Worm (Caenorhabditis elegans) whole organism, L4/young adult: ENCODE measurements around the gene K01A12.3.

Source experiments
- W03F9.2 ChIP-seq: fragments of 150-350 bp; optimal IDR thresholded peaks from 2 replicates; lab custom pipeline; 2014; ENCODE audit warnings: missing biosample characterization, missing genetic modification characterization
- dao-5 ChIP-seq: sonication (generic microtip); optimal IDR thresholded peaks from 2 replicates; lab custom pipeline; 2016; ENCODE audit warnings: missing genotype, missing genetic modification characterization, moderate library complexity, missing compliant biosample characterization
- him-1 ChIP-seq: sonication (generic microtip); optimal IDR thresholded peaks from 2 replicates; lab custom pipeline; 2016; ENCODE audit warnings: missing genotype, missing genetic modification reagents, missing genetic modification characterization, missing compliant biosample characterization

Gene K01A12.3

ce11 chrX:8625090-8625489, at the start of gene K01A12.3:
TSS of gene K01A12.3 (minus strand) at chrX:8625190.
- TF ChIP-seq him-1 (tag; lab: Kevin White, UChicago): no peak
- TF ChIP-seq W03F9.2: no peak
- no peak for TF ChIP-seq dao-5 (tag; lab: Kevin White, UChicago)

- TF ChIP-seq W03F9.2 (peak; percentile 22), dao-5 (tag; lab: Kevin White, UChicago) (no peak)
Measured at ce11 chrX:8674514-8674913, 49.5 kb upstream of the K01A12.3 start.

- TF ChIP-seq W03F9.2 (no peak), dao-5 (tag; lab: Kevin White, UChicago) (no peak), him-1 (tag; lab: Kevin White, UChicago) (no peak)
Measured at ce11 chrX:8672760-8673159, 47.8 kb upstream of the K01A12.3 start, which contains the start of the genes K09E2.2 and K09E2.3. TSS of gene K09E2.2 (plus strand) at chrX:8673060. TSS of gene K09E2.3 (plus strand) at chrX:8673084.

ce11 chrX:8662452-8662851, 37.5 kb upstream of the K01A12.3 start:
- TF ChIP-seq dao-5 (tag; lab: Kevin White, UChicago) (no peak), W03F9.2 (no peak), him-1 (tag; lab: Kevin White, UChicago) (no peak)

ce11 chrX:8660909-8661308, 35.9 kb upstream of the K01A12.3 start:
- TF ChIP-seq dao-5 (tag; lab: Kevin White, UChicago) (no peak), W03F9.2 (no peak), him-1 (tag; lab: Kevin White, UChicago) (no peak)

ce11 chrX:8660319-8660718, 35.3 kb upstream of the K01A12.3 start, which contains the start of gene rig-1:
TSS of gene rig-1 (plus strand) at chrX:8660619.
- TF ChIP-seq W03F9.2 (no peak), him-1 (tag; lab: Kevin White, UChicago) (no peak), dao-5 (tag; lab: Kevin White, UChicago) (no peak)

- TF ChIP-seq him-1 (tag; lab: Kevin White, UChicago) (no peak), W03F9.2 (no peak), dao-5 (tag; lab: Kevin White, UChicago) (no peak)
Measured at ce11 chrX:8659521-8659920, 34.5 kb upstream of the K01A12.3 start.

ce11 chrX:8656019-8656418, 31.0 kb upstream of the K01A12.3 start:
- no peak for TF ChIP-seq dao-5 (tag; lab: Kevin White, UChicago)
- TF ChIP-seq him-1 (tag; lab: Kevin White, UChicago): no peak
- no peak for TF ChIP-seq W03F9.2

ce11 chrX:8650535-8650934, 25.5 kb upstream of the K01A12.3 start:
- TF ChIP-seq W03F9.2: no peak

- no peak for TF ChIP-seq dao-5 (tag; lab: Kevin White, UChicago)
- TF ChIP-seq W03F9.2: no peak
- no peak for TF ChIP-seq him-1 (tag; lab: Kevin White, UChicago)
Measured at ce11 chrX:8648582-8648981, 23.6 kb upstream of the K01A12.3 start.

- TF ChIP-seq him-1 (tag; lab: Kevin White, UChicago): no peak
- no peak for TF ChIP-seq W03F9.2
- no peak for TF ChIP-seq dao-5 (tag; lab: Kevin White, UChicago)
Measured at ce11 chrX:8646997-8647396, 22.0 kb upstream of the K01A12.3 start, which contains the start of gene F12D9.2. TSS of gene F12D9.2 (minus strand) at chrX:8647097.

ce11 chrX:8646287-8646686, 21.3 kb upstream of the K01A12.3 start:
- TF ChIP-seq him-1 (tag; lab: Kevin White, UChicago) (peak; percentile 68), dao-5 (tag; lab: Kevin White, UChicago) (no peak), W03F9.2 (peak; percentile 6)

- TF ChIP-seq W03F9.2: no peak
- no peak for TF ChIP-seq him-1 (tag; lab: Kevin White, UChicago)
- TF ChIP-seq dao-5 (tag; lab: Kevin White, UChicago): no peak
Measured at ce11 chrX:8643817-8644216, 18.8 kb upstream of the K01A12.3 start, which contains the start of gene stg-2. TSS of gene stg-2 (minus strand) at chrX:8643917.

- TF ChIP-seq him-1 (tag; lab: Kevin White, UChicago) (no peak), W03F9.2 (peak; percentile 1)
Measured at ce11 chrX:8640654-8641053, 15.7 kb upstream of the K01A12.3 start.

ce11 chrX:8638679-8639184, 13.7 kb upstream of the K01A12.3 start:
- TF ChIP-seq him-1 (tag; lab: Kevin White, UChicago): no peak
- TF ChIP-seq dao-5 (tag; lab: Kevin White, UChicago): no peak
- no peak for TF ChIP-seq W03F9.2
